Fruit fly (Drosophila melanogaster): ENCODE measurements around the gene CG12084.

Gene CG12084

DNA sequence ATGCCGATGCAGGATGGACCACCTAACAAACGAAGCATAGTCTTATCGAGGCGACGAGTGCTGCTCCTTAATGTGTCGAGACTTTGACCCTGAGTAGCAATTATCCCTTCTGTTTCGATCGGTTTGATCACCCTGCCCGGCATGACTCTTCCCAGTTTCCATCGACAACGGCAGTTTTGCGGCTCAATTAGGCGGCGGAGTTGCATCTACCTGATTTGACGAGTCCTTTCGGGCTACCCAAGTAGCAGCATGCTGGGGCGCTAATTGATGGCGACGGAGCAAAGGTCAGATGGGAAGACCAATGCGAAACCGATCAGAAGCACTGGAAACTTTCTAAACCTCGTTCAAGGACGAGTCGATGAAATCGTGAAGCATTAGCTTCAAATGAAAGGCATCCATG lies 25.4 kb downstream of the CG12084 start:
- TF ChIP-seq klu (GFP tag; IDR thresholded peaks at IDR 0.05) (0 out of 2 replicates have a peak, but pooled peaks have one; percentile 17), zen (tag; optimal IDR thresholded peaks at IDR 0.05) (peak; percentile 94), CG11723 (GFP tag; optimal IDR thresholded peaks at IDR 0.05) (no peak)

DNA sequence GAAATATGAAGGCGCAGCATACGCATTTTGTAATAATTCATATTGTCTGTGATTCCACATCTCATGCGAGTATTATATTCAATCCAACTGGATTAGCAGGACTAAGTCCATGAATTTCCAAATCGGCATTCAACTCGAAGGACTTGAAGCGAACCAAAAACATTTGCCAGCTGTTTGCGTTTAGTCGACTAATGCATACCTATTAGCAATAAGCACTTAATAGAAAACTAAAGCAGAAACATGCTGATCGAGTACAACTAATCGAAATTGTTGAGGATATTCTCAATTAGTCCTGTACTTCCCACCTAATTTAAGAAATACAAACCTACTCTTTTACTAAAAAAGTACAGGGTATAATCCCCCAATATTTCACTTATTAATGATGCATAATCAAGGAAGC lies 27.2 kb downstream of the CG12084 start:
- 0 out of 3 replicates have a peak, but pooled peaks have one; percentile 16 for TF ChIP-seq CG6791 (GFP tag; IDR thresholded peaks at IDR 0.05; ENCODE audit: partially characterized antibody)
- peak; percentile 59 for TF ChIP-seq CG16813 (GFP tag; IDR thresholded peaks at IDR 0.05; ENCODE audit: partially characterized antibody)
- TF ChIP-seq CG14860 (GFP tag; IDR thresholded peaks at IDR 0.05; ENCODE audit: partially characterized antibody), result 0 out of 3 replicates have a peak, but pooled peaks have one; percentile 28
- TF ChIP-seq inv (GFP tag; IDR thresholded peaks at IDR 0.05; ENCODE audit: partially characterized antibody), result peak; percentile 20; the same call in 1 of the 2 replicates
- TF ChIP-seq nerfin-2 (GFP tag; IDR thresholded peaks at IDR 0.05; ENCODE audit: partially characterized antibody), result peak; percentile 21; the same call in 1 of the 2 replicates
- peak; percentile 51 for TF ChIP-seq HLH4C (GFP tag; IDR thresholded peaks at IDR 0.05; ENCODE audit: partially characterized antibody)
- TF ChIP-seq ash1 (GFP tag; optimal IDR thresholded peaks at IDR 0.05), result no peak
- TF ChIP-seq rib (GFP tag; IDR thresholded peaks at IDR 0.05), result no peak

dm6 chr3L:1464465-1464864 lies 32.0 kb downstream of the CG12084 start:
- TF ChIP-seq Sox102F (GFP tag; optimal IDR thresholded peaks at IDR 0.05) (peak; percentile 56), CG9437 (GFP tag; optimal IDR thresholded peaks at IDR 0.05) (peak; percentile 9), CG1602 (GFP tag; optimal IDR thresholded peaks at IDR 0.05) (no peak), croc (GFP tag; conservative IDR thresholded peaks at IDR 0.05) (no peak), sens-2 (GFP tag; IDR thresholded peaks at IDR 0.05) (peak; percentile 33; the same call in 1 of the 2 replicates), ranshi (GFP tag; IDR thresholded peaks at IDR 0.05) (no peak), CG17359 (tag; optimal IDR thresholded peaks at IDR 0.05) (peak; percentile 44), bab2 (GFP tag; optimal IDR thresholded peaks at IDR 0.05) (peak; percentile 8), CG31224 (GFP tag; IDR thresholded peaks at IDR 0.05) (0 out of 2 replicates have a peak, but pooled peaks have one; percentile 8), CG5953 (GFP tag; IDR thresholded peaks at IDR 0.05) (0 out of 2 replicates have a peak, but pooled peaks have one; percentile 13), CG10543 (GFP tag; optimal IDR thresholded peaks at IDR 0.05) (no peak), CG32767 (GFP tag; IDR thresholded peaks at IDR 0.05) (0 out of 2 replicates have a peak, but pooled peaks have one; percentile 31), CkIIα-i1 (GFP tag; IDR thresholded peaks at IDR 0.05) (peak; percentile 29; the same call in 1 of the 2 replicates), CG4360 (GFP tag; IDR thresholded peaks at IDR 0.05) (0 out of 2 replicates have a peak, but pooled peaks have one; percentile 29), grau (tag; optimal IDR thresholded peaks at IDR 0.05) (peak; percentile 4), H2.0 (GFP tag; IDR thresholded peaks at IDR 0.05) (no peak), hkb (optimal IDR thresholded peaks at IDR 0.05) (no peak), hkb (GFP tag; IDR thresholded peaks at IDR 0.05) (no peak), CG7372 (GFP tag; IDR thresholded peaks at IDR 0.05) (peak; percentile 32; the same call in 1 of the 2 replicates), Vsx1 (GFP tag; optimal IDR thresholded peaks at IDR 0.05) (peak; percentile 36), prd (optimal IDR thresholded peaks at IDR 0.05) (no peak), prd (GFP tag; IDR thresholded peaks at IDR 0.05) (peak; percentile 54; the same call in 2 of the 3 replicates), slbo (GFP tag; IDR thresholded peaks at IDR 0.05) (no peak), HLHmδ (GFP tag; optimal IDR thresholded peaks at IDR 0.05) (no peak), D (optimal IDR thresholded peaks at IDR 0.05) (no peak), D (GFP tag; optimal IDR thresholded peaks at IDR 0.05) (peak; percentile 34), CG17328 (GFP tag; IDR thresholded peaks at IDR 0.05) (peak; percentile 21; the same call in 1 of the 2 replicates), Ssrp (tag; optimal IDR thresholded peaks at IDR 0.05) (peak; percentile 62), CG34422 (GFP tag; IDR thresholded peaks at IDR 0.05) (0 out of 3 replicates have a peak, but pooled peaks have one; percentile 41), CG18476 (GFP tag; optimal IDR thresholded peaks at IDR 0.05) (peak; percentile 8), CG6689 (GFP tag; IDR thresholded peaks at IDR 0.05) (peak; percentile 52), onecut (GFP tag; IDR thresholded peaks at IDR 0.05) (peak; percentile 13; the same call in 1 of the 2 replicates), Hr51 (GFP tag; optimal IDR thresholded peaks at IDR 0.05) (peak; percentile 6 to 51), H15 (GFP tag; IDR thresholded peaks at IDR 0.05) (0 out of 3 replicates have a peak, but pooled peaks have one; percentile 40), NfI (GFP tag; optimal IDR thresholded peaks at IDR 0.05) (peak; percentile 15), CG10979 (tag; optimal IDR thresholded peaks at IDR 0.05) (peak; percentile 54)
